Fruit fly (Drosophila melanogaster) whole organism, embryonic: ENCODE measurements around the gene ara.

Source experiments
- BEAF-32 ChIP-seq: fragments of 200-800 bp; sonication (Bioruptor generic); optimal IDR thresholded peaks from 3 replicates; lab custom pipeline; 2017; ENCODE audit warnings: missing biosample characterization, missing genetic modification characterization, mild to moderate bottlenecking, moderate library complexity, missing genetic modification reagents
- Bteb2 ChIP-seq: fragments of 200-800 bp; sonication (Bioruptor generic); optimal IDR thresholded peaks from 2 replicates; lab custom pipeline; 2016; ENCODE audit warnings: missing biosample characterization, missing genetic modification characterization
- CG10979 ChIP-seq: fragments of 200-800 bp; sonication (Bioruptor generic); optimal IDR thresholded peaks from 2 replicates; lab custom pipeline; 2018; ENCODE audit warnings: missing biosample characterization, mild to moderate bottlenecking, missing genetic modification characterization, moderate library complexity
- CG12219 ChIP-seq: fragments of 200-800 bp; sonication (Bioruptor generic); optimal IDR thresholded peaks from 3 replicates; lab custom pipeline; 2018; ENCODE audit warnings: missing biosample characterization, mild to moderate bottlenecking, missing genetic modification characterization
- CG12942 ChIP-seq: fragments of 200-800 bp; sonication (Bioruptor generic); optimal IDR thresholded peaks from 3 replicates; lab custom pipeline; 2016; ENCODE audit warnings: missing biosample characterization, missing genetic modification characterization
- CG13424 ChIP-seq: fragments of 200-800 bp; sonication (Bioruptor generic); optimal IDR thresholded peaks from 2 replicates; lab custom pipeline; 2019; ENCODE audit warnings: missing biosample characterization, mild to moderate bottlenecking, missing genetic modification characterization, moderate library complexity
- CG14014 ChIP-seq: fragments of 200-800 bp; sonication (Bioruptor generic); IDR thresholded peaks from 2 replicates; pipeline ENCODE4 v1.3.6; 2022; ENCODE audit warnings: missing biosample characterization, missing genetic modification characterization
- CG17359 ChIP-seq: fragments of 200-800 bp; sonication (Bioruptor generic); optimal IDR thresholded peaks from 3 replicates; lab custom pipeline; 2018; ENCODE audit warnings: missing biosample characterization, mild to moderate bottlenecking, missing genetic modification characterization, moderate library complexity
- CG17612 ChIP-seq: fragments of 200-800 bp; sonication (Bioruptor generic); IDR thresholded peaks from 2 replicates; pipeline ENCODE4 v1.3.6; 2022; ENCODE audit warnings: missing biosample characterization, missing genetic modification characterization
- CG18262 ChIP-seq: fragments of 200-800 bp; optimal IDR thresholded peaks from 3 replicates; lab custom pipeline; 2019; ENCODE audit warnings: missing biosample characterization, mild to moderate bottlenecking, missing genetic modification characterization, moderate library complexity
- CG18764 ChIP-seq: fragments of 200-800 bp; sonication (Bioruptor generic); optimal IDR thresholded peaks from 3 replicates; lab custom pipeline; 2016; ENCODE audit warnings: missing biosample characterization, missing genetic modification characterization
- CG2875 ChIP-seq: fragments of 200-800 bp; sonication (Bioruptor generic); optimal IDR thresholded peaks from 2 replicates; lab custom pipeline; 2017; ENCODE audit warnings: missing biosample characterization, mild to moderate bottlenecking, missing genetic modification characterization, missing genetic modification reagents
- CG30403 ChIP-seq: fragments of 200-800 bp; sonication (Bioruptor generic); optimal IDR thresholded peaks from 3 replicates; lab custom pipeline; 2016; ENCODE audit warnings: missing biosample characterization, missing genetic modification characterization
- CG3407 ChIP-seq: fragments of 200-800 bp; sonication (Bioruptor generic); optimal IDR thresholded peaks from 2 replicates; lab custom pipeline; 2018; ENCODE audit warnings: missing biosample characterization, mild to moderate bottlenecking, missing genetic modification characterization
- CG6813 ChIP-seq: fragments of 200-800 bp; sonication (Bioruptor generic); optimal IDR thresholded peaks from 2 replicates; lab custom pipeline; 2017; ENCODE audit warnings: missing biosample characterization, missing genetic modification characterization, mild to moderate bottlenecking, moderate library complexity, missing genetic modification reagents
- CG7745 ChIP-seq: fragments of 200-800 bp; sonication (Bioruptor generic); optimal IDR thresholded peaks from 2 replicates; lab custom pipeline; 2018; ENCODE audit warnings: missing biosample characterization, mild to moderate bottlenecking, missing genetic modification characterization, moderate library complexity
- CG7928 ChIP-seq: fragments of 200-800 bp; sonication (Bioruptor generic); optimal IDR thresholded peaks from 2 replicates; lab custom pipeline; 2017; ENCODE audit warnings: missing biosample characterization, mild to moderate bottlenecking, missing genetic modification characterization
- D ChIP-seq, 2 experiments: fragments of 200-800 bp in 1 of 2; fragments of >200 bp in 1 of 2; sonication (Bioruptor generic) in 1 of 2; optimal IDR thresholded peaks; 2 replicates in 1 of 2; 3 replicates in 1 of 2; lab custom pipeline; 2017; ENCODE audit warnings: mild to moderate bottlenecking in 1 of 2, missing biosample characterization in 1 of 2, missing genetic modification characterization in 1 of 2, missing genetic modification reagents in 1 of 2
- Dp ChIP-seq: fragments of 200-800 bp; sonication (Bioruptor generic); optimal IDR thresholded peaks from 2 replicates; lab custom pipeline; 2018; ENCODE audit warnings: missing biosample characterization, mild to moderate bottlenecking, missing genetic modification characterization, moderate library complexity
- ERR ChIP-seq: fragments of 200-800 bp; sonication (Bioruptor generic); optimal IDR thresholded peaks from 2 replicates; lab custom pipeline; 2016; ENCODE audit warnings: missing biosample characterization, missing genetic modification characterization
- Fer1 ChIP-seq: fragments of 200-800 bp; sonication (Bioruptor generic); optimal IDR thresholded peaks from 2 replicates; lab custom pipeline; 2017; ENCODE audit warnings: missing biosample characterization, mild to moderate bottlenecking, missing genetic modification characterization
- H15 ChIP-seq: fragments of 200-800 bp; sonication (Bioruptor generic); IDR thresholded peaks from 3 replicates; pipeline ENCODE4 v1.3.6; 2022; ENCODE audit warnings: missing biosample characterization, missing genetic modification characterization
- Hmx ChIP-seq: fragments of 200-800 bp; sonication (Bioruptor generic); optimal IDR thresholded peaks from 2 replicates; lab custom pipeline; 2016; ENCODE audit warnings: missing biosample characterization, missing genetic modification characterization
- MBD-R2 ChIP-seq: fragments of 200-800 bp; sonication (Bioruptor generic); IDR thresholded peaks from 2 replicates; pipeline ENCODE4 v1.3.6; 2022; ENCODE audit warnings: missing biosample characterization, missing genetic modification characterization
- Mad ChIP-seq: fragments of 200-800 bp; sonication (Bioruptor generic); optimal IDR thresholded peaks from 2 replicates; lab custom pipeline; 2016; ENCODE audit warnings: missing biosample characterization, missing genetic modification characterization
- Myb ChIP-seq: fragments of 200-800 bp; sonication (Bioruptor generic); optimal IDR thresholded peaks from 2 replicates; lab custom pipeline; 2016; ENCODE audit warnings: missing biosample characterization, missing genetic modification characterization
- NC2α ChIP-seq: fragments of 200-800 bp; sonication (Bioruptor generic); optimal IDR thresholded peaks from 2 replicates; lab custom pipeline; 2016; ENCODE audit warnings: missing biosample characterization, missing genetic modification characterization
- Pdp1 ChIP-seq, 2 experiments: fragments of 200-800 bp; sonication (Bioruptor generic); optimal IDR thresholded peaks; 3 replicates each; lab custom pipeline; 2016; ENCODE audit warnings: missing biosample characterization in 2 of 2, missing genetic modification characterization in 2 of 2, mild to moderate bottlenecking in 1 of 2, moderate library complexity in 1 of 2
- Tbp ChIP-seq: fragments of >200 bp; optimal IDR thresholded peaks from 2 replicates; lab custom pipeline; 2018; ENCODE audit warnings: missing biosample characterization, missing genetic modification characterization
- Usf ChIP-seq: fragments of 200-800 bp; sonication (Bioruptor generic); optimal IDR thresholded peaks from 2 replicates; lab custom pipeline; 2017; ENCODE audit warnings: missing genotype, missing biosample characterization, missing genetic modification characterization
- Vsx1 ChIP-seq: fragments of 200-800 bp; sonication (Bioruptor generic); optimal IDR thresholded peaks from 2 replicates; lab custom pipeline; 2017; ENCODE audit warnings: missing biosample characterization, mild to moderate bottlenecking, missing genetic modification characterization, missing genetic modification reagents
- Xbp1 ChIP-seq: fragments of 200-800 bp; sonication (Bioruptor generic); optimal IDR thresholded peaks from 3 replicates; lab custom pipeline; 2016; ENCODE audit warnings: missing biosample characterization, mild to moderate bottlenecking, missing genetic modification characterization
- aop ChIP-seq: fragments of 200-800 bp; sonication (Bioruptor generic); IDR thresholded peaks from 2 replicates; pipeline ENCODE4 v1.3.6; 2022; ENCODE audit warnings: missing biosample characterization, missing genetic modification characterization
- ap ChIP-seq: fragments of 200-800 bp; sonication (Bioruptor generic); IDR thresholded peaks from 2 replicates; pipeline ENCODE4 v1.3.6; 2022; ENCODE audit warnings: missing biosample characterization, missing genetic modification characterization
- az2 ChIP-seq: fragments of 200-800 bp; sonication (Bioruptor generic); optimal IDR thresholded peaks from 3 replicates; lab custom pipeline; 2016; ENCODE audit warnings: missing biosample characterization, missing genetic modification characterization
- cas ChIP-seq: fragments of 200-800 bp; sonication (Bioruptor generic); IDR thresholded peaks from 2 replicates; pipeline ENCODE4 v1.3.6; 2022; ENCODE audit warnings: missing biosample characterization, missing genetic modification characterization
- caup ChIP-seq: fragments of 200-800 bp; sonication (Bioruptor generic); optimal IDR thresholded peaks from 3 replicates; lab custom pipeline; 2017; ENCODE audit warnings: missing biosample characterization, mild to moderate bottlenecking, missing genetic modification characterization, moderate library complexity; ENCODE audit not compliant: severe bottlenecking
- corto ChIP-seq: fragments of 200-800 bp; sonication (Bioruptor generic); optimal IDR thresholded peaks from 2 replicates; lab custom pipeline; 2016; ENCODE audit warnings: missing biosample characterization, mild to moderate bottlenecking, missing genetic modification characterization, moderate library complexity
- dm ChIP-seq: fragments of 200-800 bp; sonication (Bioruptor generic); optimal IDR thresholded peaks from 3 replicates; lab custom pipeline; 2016; ENCODE audit warnings: missing biosample characterization, missing genetic modification characterization
- dmrt99B ChIP-seq: fragments of 200-800 bp; sonication (Bioruptor generic); optimal IDR thresholded peaks from 2 replicates; lab custom pipeline; 2018; ENCODE audit warnings: missing biosample characterization, mild to moderate bottlenecking, missing genetic modification characterization, moderate library complexity
- ham ChIP-seq: fragments of 200-800 bp; sonication (Bioruptor generic); IDR thresholded peaks from 2 replicates; pipeline ENCODE4 v1.3.6; 2022; ENCODE audit warnings: missing biosample characterization, missing genetic modification characterization
- kni ChIP-seq: fragments of 200-800 bp; sonication (Bioruptor generic); optimal IDR thresholded peaks from 3 replicates; lab custom pipeline; 2017; ENCODE audit warnings: mild to moderate bottlenecking, missing biosample characterization, missing genetic modification reagents, missing genetic modification characterization
- knrl ChIP-seq: fragments of 200-800 bp; sonication (Bioruptor generic); IDR thresholded peaks from 3 replicates; pipeline ENCODE4 v1.3.6; 2022; ENCODE audit warnings: missing biosample characterization, missing genetic modification characterization; ENCODE audit not compliant: partially characterized antibody
- maf-S ChIP-seq: fragments of 200-800 bp; sonication (Bioruptor generic); optimal IDR thresholded peaks from 2 replicates; lab custom pipeline; 2016; ENCODE audit warnings: missing biosample characterization, missing genetic modification characterization
- pho ChIP-seq: fragments of 200-800 bp; sonication (Bioruptor generic); optimal IDR thresholded peaks from 2 replicates; lab custom pipeline; 2016; ENCODE audit warnings: missing biosample characterization, missing genetic modification characterization
- pum ChIP-seq: fragments of 200-800 bp; sonication (Bioruptor generic); optimal IDR thresholded peaks from 2 replicates; lab custom pipeline; 2016; ENCODE audit warnings: missing biosample characterization, missing genetic modification characterization
- sima ChIP-seq: fragments of 200-800 bp; sonication (Bioruptor generic); optimal IDR thresholded peaks from 2 replicates; lab custom pipeline; 2016; ENCODE audit warnings: missing biosample characterization, missing genetic modification characterization
- sisA ChIP-seq: fragments of 200-800 bp; sonication (Bioruptor generic); IDR thresholded peaks from 2 replicates; pipeline ENCODE4 v1.3.6; 2022; ENCODE audit warnings: missing biosample characterization, missing genetic modification characterization

Gene ara

dm6 chr3L:12643820-12644744 lies 63.6 kb downstream of the ara start (continued):
- TF ChIP-seq CG30403 (GFP tag; lab: Kevin White, UChicago): peak; percentile 56
- TF ChIP-seq az2 (GFP tag; lab: Kevin White, UChicago): peak; percentile 49
- no peak for TF ChIP-seq Tbp (GFP tag; lab: Kevin White, UChicago)
- TF ChIP-seq CG17359: peak; percentile 49
- TF ChIP-seq Fer1 (GFP tag; lab: Kevin White, UChicago): no peak
- TF ChIP-seq dm: no peak
- no peak for TF ChIP-seq cas (GFP tag; lab: Robert Waterston, UW)
- TF ChIP-seq Xbp1: peak; percentile 47
- TF ChIP-seq ERR (GFP tag; lab: Kevin White, UChicago): no peak
- TF ChIP-seq Bteb2 (GFP tag; lab: Kevin White, UChicago): no peak
- no peak for TF ChIP-seq H15 (GFP tag; lab: Robert Waterston, UW)
- TF ChIP-seq CG17612 (GFP tag; lab: Robert Waterston, UW): no peak
- TF ChIP-seq sisA (GFP tag; lab: Robert Waterston, UW): no peak
- TF ChIP-seq CG18262: peak; percentile 84
- peak; percentile 20 for TF ChIP-seq Usf
- no peak for TF ChIP-seq sima (GFP tag; lab: Kevin White, UChicago)
- TF ChIP-seq CG6813 (GFP tag; lab: Kevin White, UChicago): peak; percentile 33
- no peak for TF ChIP-seq knrl (GFP tag; lab: Robert Waterston, UW)
- peak; percentile 70 for TF ChIP-seq CG13424 (tag; lab: Kevin White, UChicago)
- TF ChIP-seq Pdp1 (GFP tag; optimal IDR thresholded peaks at IDR 0.05; lab: Kevin White, UChicago): no peak
- peak; percentile 72 for TF ChIP-seq CG7745 (tag; lab: Kevin White, UChicago)
- no peak for TF ChIP-seq CG12219 (GFP tag; lab: Kevin White, UChicago)
- TF ChIP-seq CG14014 (GFP tag; lab: Robert Waterston, UW): no peak
- TF ChIP-seq pum (GFP tag; lab: Kevin White, UChicago): no peak
- TF ChIP-seq caup (GFP tag; lab: Kevin White, UChicago): peak; percentile 5
- no peak for TF ChIP-seq corto (GFP tag; lab: Kevin White, UChicago)
- peak; percentile 39 for TF ChIP-seq CG3407 (GFP tag; lab: Kevin White, UChicago)
- TF ChIP-seq CG2875: peak; percentile 44
- TF ChIP-seq Dp: no peak
- no peak for TF ChIP-seq Hmx
- no peak for TF ChIP-seq BEAF-32
- no peak for TF ChIP-seq ap
- TF ChIP-seq MBD-R2 (GFP tag; lab: Robert Waterston, UW): no peak
- no peak for TF ChIP-seq maf-S (GFP tag; lab: Kevin White, UChicago)
- TF ChIP-seq CG18764: peak; percentile 12
- TF ChIP-seq CG10979 (tag; lab: Kevin White, UChicago): peak; percentile 85
- TF ChIP-seq aop (GFP tag; lab: Robert Waterston, UW): no peak
- no peak for TF ChIP-seq D (optimal IDR thresholded peaks at IDR 0.05; lab: Kevin White, UChicago)
- TF ChIP-seq D (GFP tag; optimal IDR thresholded peaks at IDR 0.05; lab: Kevin White, UChicago): peak; percentile 72
- peak; percentile 35 for TF ChIP-seq CG12942 (GFP tag; lab: Kevin White, UChicago)
- TF ChIP-seq CG7928: no peak
- TF ChIP-seq Mad (GFP tag; lab: Kevin White, UChicago): no peak
- TF ChIP-seq NC2α (GFP tag; lab: Kevin White, UChicago): no peak
- TF ChIP-seq Vsx1 (GFP tag; lab: Kevin White, UChicago): peak; percentile 62
- peak; percentile 74 for TF ChIP-seq dmrt99B (tag; lab: Kevin White, UChicago)
- TF ChIP-seq ham (GFP tag; lab: Robert Waterston, UW): no peak
- peak; percentile 74 for TF ChIP-seq kni (GFP tag; lab: Kevin White, UChicago)
- TF ChIP-seq Myb (GFP tag; lab: Kevin White, UChicago): no peak
- no peak for TF ChIP-seq pho (GFP tag; lab: Kevin White, UChicago)
